Worm (Caenorhabditis elegans): Measurements from ENCODE around the gene Y38E10A.22.

The Y38E10A.22 gene

DNA sequence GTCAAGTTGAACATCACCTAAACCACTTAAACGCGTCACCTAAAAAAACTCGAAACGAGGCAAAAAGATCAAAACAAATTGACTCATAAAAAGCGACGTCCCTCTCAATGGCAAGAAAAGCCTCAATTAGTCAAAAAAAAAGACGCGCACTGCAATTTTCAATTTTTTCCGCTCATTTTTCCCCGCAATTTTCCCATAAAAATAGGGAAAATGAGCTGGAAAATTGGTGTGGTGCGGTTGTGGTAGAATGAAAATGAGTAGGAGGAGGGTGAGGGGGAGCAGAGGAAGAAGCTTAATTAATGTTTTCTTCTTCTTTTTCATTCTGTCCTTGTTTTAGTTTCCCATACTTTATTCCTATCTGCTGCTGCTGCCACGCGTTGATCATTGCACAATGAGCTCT, 20.0 kb downstream of the Y38E10A.22 start:
- TF ChIP-seq lin-14 (GFP tag; optimal IDR thresholded peaks at IDR 0.05) (peak; percentile 52), hlh-4 (tag; optimal IDR thresholded peaks at IDR 0.05) (no peak), fos-1 (tag; optimal IDR thresholded peaks at IDR 0.05) (no peak)

DNA sequence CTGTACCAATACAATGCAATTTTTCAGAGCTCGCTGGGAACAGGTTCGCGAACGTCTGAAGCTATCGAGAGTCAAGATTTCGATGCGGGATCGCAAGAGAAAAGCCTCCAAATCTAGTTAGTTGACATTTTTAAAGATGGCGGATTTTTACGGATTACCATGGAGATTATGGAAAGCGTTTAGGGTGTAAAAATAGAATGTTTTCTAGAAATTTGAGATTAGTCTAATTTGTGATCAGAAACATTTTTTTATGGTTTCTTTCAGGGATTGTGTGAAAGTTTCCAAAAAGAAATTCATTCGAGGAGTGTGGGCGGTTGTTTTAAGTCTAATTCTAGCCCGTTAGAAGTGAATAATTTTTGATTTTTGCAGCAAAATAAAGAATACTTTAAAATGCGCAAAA, 21.8 kb downstream of the Y38E10A.22 start:
- TF ChIP-seq nhr-85 (tag) (no peak), sptf-1 (tag; optimal IDR thresholded peaks at IDR 0.05) (no peak), unc-130 (tag; optimal IDR thresholded peaks at IDR 0.05) (no peak), fkh-8 (tag; optimal IDR thresholded peaks at IDR 0.05) (peak; percentile 19), nhr-90 (tag; optimal IDR thresholded peaks at IDR 0.05; ENCODE audit: poor library complexity) (no peak), dsc-1 (tag; optimal IDR thresholded peaks at IDR 0.05) (peak; percentile 77), alr-1 (tag; optimal IDR thresholded peaks at IDR 0.05; ENCODE audit: borderline replicate concordance) (no peak), unc-30 (tag; optimal IDR thresholded peaks at IDR 0.05) (no peak), unc-62 (GFP tag; optimal IDR thresholded peaks at IDR 0.05) (no peak), unc-98 (GFP tag; IDR thresholded peaks at IDR 0.05) (no peak), aly-2 (tag; optimal IDR thresholded peaks at IDR 0.05) (no peak), lir-3 (tag; optimal IDR thresholded peaks at IDR 0.05; ENCODE audit: poor library complexity) (no peak)

DNA sequence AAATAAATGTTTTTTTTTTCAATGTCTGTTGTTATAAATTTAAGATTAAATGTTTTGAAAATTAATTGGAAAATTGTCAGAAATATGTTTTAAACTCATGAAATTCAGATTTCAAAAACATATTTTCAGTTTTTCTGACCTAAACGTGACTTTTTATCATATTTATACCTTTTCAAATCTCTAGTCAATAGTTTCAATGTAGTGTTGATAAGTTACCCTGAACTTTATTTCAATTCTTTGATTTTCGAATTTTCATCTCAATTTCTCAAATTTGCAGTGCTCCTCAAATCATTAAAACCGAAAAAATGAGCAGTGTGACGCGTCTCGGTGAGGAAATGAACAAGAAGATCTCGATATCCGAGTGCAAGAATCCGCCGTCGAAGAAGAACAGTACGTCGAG, 23.2 kb downstream of the Y38E10A.22 start, which contains the start of gene rgs-4:
TSS of gene rgs-4 (plus strand) at position 301 of the 400 bp plus-strand sequence.
- TF ChIP-seq skn-1 (tag; optimal IDR thresholded peaks at IDR 0.05) (no peak), lin-15B (tag; optimal IDR thresholded peaks at IDR 0.05) (no peak), pag-3 (tag; optimal IDR thresholded peaks at IDR 0.05; ENCODE audit: borderline replicate concordance, insufficient read depth) (no peak), blmp-1 (tag; optimal IDR thresholded peaks at IDR 0.05) (no peak), zip-4 (GFP tag; optimal IDR thresholded peaks at IDR 0.05) (no peak), F16B12.6 (tag; optimal IDR thresholded peaks at IDR 0.05) (no peak), mdl-1 (tag; optimal IDR thresholded peaks at IDR 0.05) (no peak), sox-4 (tag; optimal IDR thresholded peaks at IDR 0.05) (no peak)

DNA sequence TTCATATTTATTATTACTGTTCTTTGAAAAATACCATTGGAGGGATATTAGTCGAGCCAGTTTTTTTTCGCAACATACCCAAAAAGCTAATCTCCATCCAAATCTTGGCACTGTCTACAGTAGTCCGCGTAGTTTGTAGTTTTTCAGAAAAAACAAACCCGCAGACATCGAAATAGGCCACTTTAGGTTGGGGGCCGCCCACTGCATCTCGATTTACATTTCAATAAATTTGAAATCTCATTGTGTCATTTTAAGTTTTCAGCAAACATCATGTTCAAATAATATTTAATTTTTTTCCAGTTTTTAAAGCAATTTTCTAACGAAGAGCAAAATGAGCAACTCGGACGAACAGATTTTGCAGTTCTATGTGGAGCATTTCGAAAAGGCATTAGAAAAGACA, 37.2 kb downstream of the Y38E10A.22 start, which contains the start of gene nhr-235:
TSS of gene nhr-235 (plus strand) at position 301 of the 400 bp plus-strand sequence.
- no peak for TF ChIP-seq nhr-76 (tag; optimal IDR thresholded peaks at IDR 0.05)
- no peak for TF ChIP-seq mab-9 (GFP tag; IDR thresholded peaks at IDR 0.05)

DNA sequence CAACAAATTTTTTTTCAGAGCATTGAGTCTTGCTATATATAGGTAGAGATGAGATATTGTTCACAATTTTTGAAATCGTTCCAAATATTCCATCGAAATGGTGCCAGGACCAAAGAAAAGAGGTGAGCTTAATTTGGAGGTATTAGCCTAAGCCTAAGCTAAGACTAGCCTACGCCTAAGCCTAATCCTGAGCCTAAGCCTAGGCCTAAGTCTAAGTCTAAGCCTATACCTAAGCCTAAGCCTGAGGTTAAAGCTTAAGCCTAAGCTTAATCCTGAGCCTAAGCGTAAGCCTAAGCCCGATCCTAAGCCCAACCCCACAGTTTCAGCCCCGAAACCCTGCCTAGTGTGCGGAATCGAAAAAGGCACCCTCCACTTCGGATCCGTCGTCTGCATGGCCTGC, 41.0 kb downstream of the Y38E10A.22 start, which contains the start of gene nhr-234:
TSS of gene nhr-234 (plus strand) at position 77 of the 400 bp plus-strand sequence.
- TF ChIP-seq alr-1 (tag; optimal IDR thresholded peaks at IDR 0.05; ENCODE audit: borderline replicate concordance) (no peak), zag-1 (tag; optimal IDR thresholded peaks at IDR 0.05) (no peak), irx-1 (tag; optimal IDR thresholded peaks at IDR 0.05) (no peak), fkh-8 (tag; optimal IDR thresholded peaks at IDR 0.05) (no peak), nhr-11 (tag; optimal IDR thresholded peaks at IDR 0.05) (no peak), tbx-2 (tag; optimal IDR thresholded peaks at IDR 0.05) (no peak), nhr-19 (GFP tag; conservative IDR thresholded peaks at IDR 0.05) (no peak), egl-13 (tag; optimal IDR thresholded peaks at IDR 0.05) (no peak)

DNA sequence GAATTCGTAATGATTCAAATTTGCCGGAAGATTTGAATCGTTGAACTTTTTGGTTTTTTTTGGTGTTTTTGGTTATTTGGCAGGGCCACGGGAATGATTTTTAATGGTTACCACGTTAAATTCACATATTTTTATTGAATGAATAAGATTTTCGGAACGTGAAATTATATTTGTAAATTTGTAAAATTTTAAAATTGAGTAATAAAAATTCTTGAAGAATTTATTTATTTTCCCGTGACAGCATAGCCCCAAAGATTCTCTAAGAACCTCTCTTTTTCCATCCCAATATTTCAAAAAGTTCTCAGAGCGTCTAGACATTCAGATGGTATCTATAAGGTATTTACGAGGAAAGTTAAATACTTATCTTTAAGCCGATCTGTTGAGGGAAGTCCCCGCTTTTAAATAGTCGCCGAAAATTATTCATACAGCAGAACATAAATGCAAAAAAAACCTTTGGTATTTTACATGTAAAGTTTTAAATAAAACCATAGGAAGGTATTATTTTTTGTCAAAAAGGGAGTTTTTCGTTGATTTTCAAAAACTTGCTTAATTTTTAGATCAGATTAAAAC, 42.8 kb downstream of the Y38E10A.22 start, which contains the start of gene Y38E10A.17:
TSS of gene Y38E10A.17 (minus strand) at position 51 of the 570 bp plus-strand sequence.
- TF ChIP-seq lin-14 (GFP tag; optimal IDR thresholded peaks at IDR 0.05): no peak
- TF ChIP-seq nhr-85 (tag): peak; percentile 67

Data from whole organism, L1 larva.